Fruit fly (Drosophila melanogaster) whole organism, wandering third instar larva: ENCODE results near the gene RpS13.
A peak's percentile ranks its signal among the peaks of the same experiment; 100 is the strongest.

ENCODE experiments used
- Abd-B ChIP-seq: fragments of >200 bp; optimal IDR thresholded peaks from 2 replicates; lab custom pipeline; 2017; ENCODE audit warnings: missing biosample characterization, missing genetic modification characterization
- CG32264 ChIP-seq: fragments of 200-800 bp; sonication (Bioruptor generic); optimal IDR thresholded peaks from 2 replicates; lab custom pipeline; 2016; ENCODE audit warnings: missing biosample characterization, missing genetic modification characterization
- CG9705 ChIP-seq: fragments of 200-800 bp; sonication (Bioruptor generic); optimal IDR thresholded peaks from 2 replicates; lab custom pipeline; 2018; ENCODE audit warnings: missing biosample characterization, mild to moderate bottlenecking, missing genetic modification characterization
- CrebA ChIP-seq: fragments of 200-800 bp; sonication (Bioruptor generic); optimal IDR thresholded peaks from 2 replicates; lab custom pipeline; 2016; ENCODE audit warnings: missing biosample characterization, mild to moderate bottlenecking, missing genetic modification characterization, borderline replicate concordance
- Dfd ChIP-seq: fragments of >200 bp; optimal IDR thresholded peaks from 2 replicates; lab custom pipeline; 2017; ENCODE audit warnings: missing biosample characterization, missing genetic modification characterization
- Dif ChIP-seq: fragments of 200-275, 200-300 bp; sonication (Bioruptor generic); optimal IDR thresholded peaks from 2 replicates; lab custom pipeline; 2018; ENCODE audit warnings: missing biosample characterization, missing genetic modification characterization; ENCODE audit not compliant: partially characterized antibody
- GATAd ChIP-seq: sonication (Bioruptor generic); optimal IDR thresholded peaks from 2 replicates; lab custom pipeline; 2016; ENCODE audit warnings: missing biosample characterization, missing genetic modification characterization
- HLH106 ChIP-seq: fragments of 200-800 bp; optimal IDR thresholded peaks from 3 replicates; lab custom pipeline; 2019; ENCODE audit warnings: missing biosample characterization, mild to moderate bottlenecking, missing genetic modification characterization, moderate library complexity
- Hnf4 ChIP-seq: fragments of 200-800 bp; sonication (Bioruptor generic); optimal IDR thresholded peaks from 2 replicates; lab custom pipeline; 2016; ENCODE audit warnings: missing biosample characterization, mild to moderate bottlenecking, missing genetic modification characterization
- Hr78 ChIP-seq: fragments of >200 bp; optimal IDR thresholded peaks from 2 replicates; lab custom pipeline; 2017; ENCODE audit warnings: missing biosample characterization, missing genetic modification characterization
- Hr83 ChIP-seq: fragments of 200-300 bp; sonication (Bioruptor generic); optimal IDR thresholded peaks from 2 replicates; lab custom pipeline; 2016; ENCODE audit warnings: missing biosample characterization, mild to moderate bottlenecking, missing genetic modification characterization, moderate library complexity; ENCODE audit not compliant: poor library complexity, severe bottlenecking
- Jra ChIP-seq: sonication (Bioruptor generic); optimal IDR thresholded peaks from 2 replicates; lab custom pipeline; 2016; ENCODE audit warnings: missing biosample characterization, missing genetic modification characterization
- Mio ChIP-seq: sonication (Bioruptor generic); optimal IDR thresholded peaks from 2 replicates; lab custom pipeline; 2016; ENCODE audit warnings: missing biosample characterization, missing genetic modification characterization
- Myc ChIP-seq: fragments of >200 bp; optimal IDR thresholded peaks from 2 replicates; lab custom pipeline; 2017
- N ChIP-seq: fragments of >200 bp; optimal IDR thresholded peaks from 2 replicates; lab custom pipeline; 2018; ENCODE audit warnings: missing biosample characterization, missing external identifiers, missing genetic modification characterization
- OdsH ChIP-seq: fragments of 200-800 bp; sonication (Bioruptor generic); optimal IDR thresholded peaks from 2 replicates; lab custom pipeline; 2016; ENCODE audit warnings: missing biosample characterization, mild to moderate bottlenecking, missing genetic modification characterization
- Rel ChIP-seq, 2 experiments: fragments of 200-800 bp; sonication (Bioruptor generic) in 1 of 2; optimal IDR thresholded peaks; 2 replicates in 1 of 2; 3 replicates in 1 of 2; lab custom pipeline; 2016 to 2019; ENCODE audit warnings: mild to moderate bottlenecking in 2 of 2, missing biosample characterization in 2 of 2, missing genetic modification characterization in 2 of 2, moderate library complexity in 1 of 2
- Sp1 ChIP-seq: fragments of 200-800 bp; sonication (Bioruptor generic); optimal IDR thresholded peaks from 3 replicates; lab custom pipeline; 2019; ENCODE audit warnings: missing biosample characterization, mild to moderate bottlenecking, missing genetic modification characterization, moderate library complexity
- Vsx2 ChIP-seq: fragments of 200-300, 225-300 bp; sonication (Bioruptor generic); optimal IDR thresholded peaks from 2 replicates; lab custom pipeline; 2018; ENCODE audit warnings: missing biosample characterization, missing genetic modification characterization; ENCODE audit not compliant: partially characterized antibody
- br ChIP-seq: fragments of 200-800 bp; sonication (Bioruptor generic); optimal IDR thresholded peaks from 2 replicates; lab custom pipeline; 2016; ENCODE audit warnings: missing biosample characterization, missing genetic modification characterization
- brk ChIP-seq: fragments of 200-800 bp; sonication (Bioruptor generic); optimal IDR thresholded peaks from 2 replicates; lab custom pipeline; 2016; ENCODE audit warnings: missing biosample characterization, mild to moderate bottlenecking, missing genetic modification characterization
- dl ChIP-seq, 2 experiments: fragments of 175-275, 200-275 bp in 1 of 2; fragments of 200-275 bp in 1 of 2; sonication (Bioruptor generic); optimal IDR thresholded peaks; lab custom pipeline; 2018; ENCODE audit warnings: mild to moderate bottlenecking in 2 of 2, missing biosample characterization in 2 of 2, missing genetic modification characterization in 2 of 2, moderate library complexity in 2 of 2; ENCODE audit not compliant: partially characterized antibody in 2 of 2, insufficient read depth in 1 of 2
- dmrt93B ChIP-seq: fragments of 200-800 bp; sonication (Bioruptor generic); optimal IDR thresholded peaks from 2 replicates; lab custom pipeline; 2018; ENCODE audit warnings: missing biosample characterization, mild to moderate bottlenecking, missing genetic modification characterization
- dsf ChIP-seq: sonication (Bioruptor generic); optimal IDR thresholded peaks from 2 replicates; lab custom pipeline; 2016; ENCODE audit warnings: missing biosample characterization, missing genetic modification characterization, borderline replicate concordance
- ey ChIP-seq: fragments of 200-800 bp; sonication (Bioruptor generic); optimal IDR thresholded peaks from 2 replicates; lab custom pipeline; 2016; ENCODE audit warnings: missing biosample characterization, missing genetic modification characterization
- foxo ChIP-seq, 2 experiments: fragments of 200-800 bp; sonication (Bioruptor generic); optimal IDR thresholded peaks; 2 replicates in 1 of 2; 3 replicates in 1 of 2; lab custom pipeline; 2016 to 2017; ENCODE audit warnings: missing biosample characterization in 2 of 2, missing genetic modification characterization in 2 of 2
- fru ChIP-seq: fragments of 200-800 bp; sonication (Bioruptor generic); optimal IDR thresholded peaks from 3 replicates; lab custom pipeline; 2016; ENCODE audit warnings: missing biosample characterization, mild to moderate bottlenecking, missing genetic modification characterization
- h ChIP-seq: fragments of 200-800 bp; sonication (Bioruptor generic); optimal IDR thresholded peaks from 3 replicates; lab custom pipeline; 2016; ENCODE audit warnings: missing biosample characterization, mild to moderate bottlenecking, missing genetic modification characterization
- jim ChIP-seq: fragments of 175-275, 200-325 bp; sonication (Bioruptor generic); optimal IDR thresholded peaks from 2 replicates; lab custom pipeline; 2016; ENCODE audit warnings: missing biosample characterization, mild to moderate bottlenecking, missing genetic modification characterization
- lola ChIP-seq: fragments of >200 bp; optimal IDR thresholded peaks from 2 replicates; lab custom pipeline; 2017; ENCODE audit warnings: missing biosample characterization, missing genetic modification characterization
- pan ChIP-seq: fragments of >200 bp; optimal IDR thresholded peaks from 2 replicates; lab custom pipeline; 2017
- psq ChIP-seq: fragments of 200-800 bp; sonication (Bioruptor generic); optimal IDR thresholded peaks from 3 replicates; lab custom pipeline; 2017; ENCODE audit warnings: missing biosample characterization, mild to moderate bottlenecking, missing genetic modification characterization, moderate library complexity
- rgr ChIP-seq: fragments of 200-800 bp; sonication (Bioruptor generic); optimal IDR thresholded peaks from 3 replicates; lab custom pipeline; 2016; ENCODE audit warnings: missing biosample characterization, mild to moderate bottlenecking, missing genetic modification characterization
- sage ChIP-seq: fragments of 200-800 bp; sonication (Bioruptor generic); optimal IDR thresholded peaks from 2 replicates; lab custom pipeline; 2016; ENCODE audit warnings: missing biosample characterization, mild to moderate bottlenecking, missing genetic modification characterization
- sv ChIP-seq: fragments of 200-800 bp; sonication (Bioruptor generic); optimal IDR thresholded peaks from 3 replicates; lab custom pipeline; 2016; ENCODE audit warnings: missing biosample characterization, missing genetic modification characterization
- tai ChIP-seq: sonication (Bioruptor generic); optimal IDR thresholded peaks from 2 replicates; lab custom pipeline; 2016; ENCODE audit warnings: missing biosample characterization, missing genetic modification characterization
- usp ChIP-seq: fragments of >200 bp; optimal IDR thresholded peaks from 2 replicates; lab custom pipeline; 2017; ENCODE audit warnings: missing biosample characterization, missing genetic modification characterization
- woc ChIP-seq: sonication (Bioruptor generic); optimal IDR thresholded peaks from 2 replicates; lab custom pipeline; 2016; ENCODE audit warnings: missing biosample characterization, mild to moderate bottlenecking, missing genetic modification characterization

The RpS13 gene

DNA sequence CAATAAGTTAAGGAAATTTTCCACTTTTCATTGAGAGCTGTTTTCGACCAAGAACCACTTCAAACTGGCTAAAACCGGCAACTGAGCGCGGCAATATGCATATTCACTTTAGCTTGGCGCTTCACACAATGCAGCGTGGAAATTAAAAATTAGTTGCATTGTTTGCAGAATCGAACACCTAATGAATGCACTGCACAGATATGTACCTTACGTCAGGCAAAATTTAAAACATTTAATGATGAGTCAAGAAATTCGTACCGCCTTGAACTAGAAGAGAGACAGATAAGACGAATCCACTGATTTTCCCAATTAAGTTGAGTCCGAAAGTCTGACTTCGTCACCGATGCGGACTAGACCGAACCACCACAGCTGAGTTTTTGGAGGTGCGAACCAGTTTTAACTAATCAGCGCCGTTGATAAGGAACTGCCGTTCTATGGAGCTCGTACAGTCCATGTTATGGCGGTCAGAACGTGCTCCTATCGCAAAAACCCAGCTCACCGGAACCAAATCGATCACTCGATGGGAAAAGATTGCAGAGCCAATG is 36.6 kb downstream of the RpS13 start:
- TF ChIP-seq Sp1 (GFP tag; lab: Kevin White, UChicago) (no peak), GATAd (GFP tag; lab: Kevin White, UChicago) (no peak), CG9705 (GFP tag; lab: Kevin White, UChicago) (no peak), psq (GFP tag; lab: Kevin White, UChicago) (no peak), HLH106 (tag; lab: Kevin White, UChicago) (no peak), dmrt93B (GFP tag; lab: Kevin White, UChicago) (no peak), CrebA (GFP tag; lab: Kevin White, UChicago) (no peak), brk (no peak), Mio (GFP tag; lab: Kevin White, UChicago) (no peak)

DNA sequence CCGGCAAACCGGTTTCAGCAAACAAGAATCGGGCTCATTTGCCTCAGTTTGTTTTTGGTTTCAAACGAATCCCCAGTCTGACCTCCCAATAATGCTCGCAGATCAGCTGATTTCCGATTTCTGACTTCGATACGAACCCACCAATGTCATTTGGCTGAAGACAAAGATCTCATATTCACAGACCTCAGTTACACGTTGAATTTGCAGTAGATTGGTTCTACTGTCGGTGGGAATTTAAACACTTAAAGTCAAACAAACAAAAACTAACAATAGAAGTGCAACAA is 37.2 kb downstream of the RpS13 start, which contains the start of gene CG14275:
Gene CG14275 (plus strand): TSS at position 185 of the 284 bp plus-strand sequence.
- TF ChIP-seq Hnf4 (GFP tag; lab: Kevin White, UChicago): no peak
- TF ChIP-seq CG32264: no peak
- TF ChIP-seq Vsx2 (GFP tag; lab: Kevin White, UChicago): no peak
- TF ChIP-seq OdsH (GFP tag; lab: Kevin White, UChicago): no peak
- no peak for TF ChIP-seq tai
- no peak for TF ChIP-seq Mio (GFP tag; lab: Kevin White, UChicago)
- TF ChIP-seq pan: no peak
- no peak for TF ChIP-seq N
- TF ChIP-seq h: no peak
- no peak for TF ChIP-seq ey (GFP tag; lab: Kevin White, UChicago)
- no peak for TF ChIP-seq Rel (GFP tag; optimal IDR thresholded peaks at IDR 0.05; lab: Kevin White, UChicago)
- TF ChIP-seq Rel (tag; optimal IDR thresholded peaks at IDR 0.05; lab: Kevin White, UChicago): no peak
- TF ChIP-seq HLH106 (tag; lab: Kevin White, UChicago): no peak
- no peak for TF ChIP-seq Myc (lab: Kevin White, UChicago)
- no peak for TF ChIP-seq Jra
- no peak for TF ChIP-seq sv
- no peak for TF ChIP-seq sage (GFP tag; lab: Kevin White, UChicago)
- no peak for TF ChIP-seq dmrt93B (GFP tag; lab: Kevin White, UChicago)
- TF ChIP-seq Dfd (GFP tag; lab: Kevin White, UChicago): no peak
- TF ChIP-seq Abd-B (GFP tag; lab: Kevin White, UChicago): no peak
- no peak for TF ChIP-seq Sp1 (GFP tag; lab: Kevin White, UChicago)

DNA sequence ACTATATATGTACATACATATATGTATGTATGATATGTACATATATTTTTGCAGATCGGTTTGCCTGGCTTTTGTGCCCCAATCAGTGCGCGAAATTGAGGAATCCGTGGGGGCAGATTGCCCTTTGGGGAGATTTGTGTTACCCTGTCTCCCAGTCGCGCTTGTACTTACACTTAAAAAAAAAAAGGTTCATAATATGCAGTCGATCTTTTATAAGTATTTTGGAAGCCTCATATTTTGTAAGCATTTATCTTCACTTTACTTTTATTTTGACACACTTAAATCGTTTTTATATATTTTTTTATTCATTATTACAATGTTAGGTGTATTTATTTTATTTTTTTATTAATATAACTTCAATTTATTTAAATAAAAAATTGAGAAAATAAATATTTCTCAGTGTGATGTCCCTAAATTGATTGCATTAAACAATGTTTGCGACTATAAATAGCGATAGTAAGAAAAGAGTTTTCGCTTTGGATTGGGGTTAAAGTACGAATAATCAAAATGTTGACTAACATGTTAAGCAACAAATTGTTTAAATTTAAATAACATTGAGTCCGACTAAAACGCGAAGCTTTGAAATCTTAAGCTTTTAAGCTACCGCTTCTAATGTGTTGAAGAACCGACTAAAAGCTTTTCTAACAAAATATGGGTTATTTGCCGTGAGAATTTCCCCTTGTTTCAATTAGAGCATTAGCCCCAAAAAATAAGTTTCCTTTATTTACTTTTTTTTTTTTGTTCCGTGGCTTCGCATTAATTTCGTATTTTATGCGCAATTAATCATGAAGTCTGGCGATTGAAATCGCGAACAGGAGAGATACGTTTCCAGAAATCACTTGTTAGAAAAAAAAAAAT is 37.8 kb downstream of the RpS13 start:
- TF ChIP-seq CG32264: no peak
- TF ChIP-seq pan: no peak
- no peak for TF ChIP-seq jim (GFP tag; lab: Kevin White, UChicago)
- TF ChIP-seq Myc (lab: Kevin White, UChicago): peak; percentile 58
- TF ChIP-seq GATAd (GFP tag; lab: Kevin White, UChicago): no peak
- TF ChIP-seq sage (GFP tag; lab: Kevin White, UChicago): no peak
- TF ChIP-seq Abd-B (GFP tag; lab: Kevin White, UChicago): no peak
- TF ChIP-seq Rel (GFP tag; optimal IDR thresholded peaks at IDR 0.05; lab: Kevin White, UChicago): no peak
- TF ChIP-seq Rel (tag; optimal IDR thresholded peaks at IDR 0.05; lab: Kevin White, UChicago): no peak
- peak; percentile 46 for TF ChIP-seq OdsH (GFP tag; lab: Kevin White, UChicago)
- TF ChIP-seq woc (GFP tag; lab: Kevin White, UChicago): no peak
- TF ChIP-seq lola (GFP tag; lab: Kevin White, UChicago): no peak
- no peak for TF ChIP-seq N
- peak; percentile 71 for TF ChIP-seq Sp1 (GFP tag; lab: Kevin White, UChicago)
- no peak for TF ChIP-seq tai
- no peak for TF ChIP-seq Hr78 (GFP tag; lab: Kevin White, UChicago)
- TF ChIP-seq foxo (GFP tag; optimal IDR thresholded peaks at IDR 0.05; lab: Kevin White, UChicago): peak in 1 of 2 experiments; percentile 55
- no peak for TF ChIP-seq dl (GFP tag; optimal IDR thresholded peaks at IDR 0.05; lab: Kevin White, UChicago; ENCODE audit: insufficient read depth in 1 of 2, partially characterized antibody in 2 of 2)
- TF ChIP-seq dmrt93B (GFP tag; lab: Kevin White, UChicago): no peak
- TF ChIP-seq Mio (GFP tag; lab: Kevin White, UChicago): no peak
- TF ChIP-seq rgr (GFP tag; lab: Kevin White, UChicago): peak; percentile 47
- peak; percentile 50 for TF ChIP-seq psq (GFP tag; lab: Kevin White, UChicago)
- no peak for TF ChIP-seq Jra
- peak; percentile 19 for TF ChIP-seq fru (GFP tag; lab: Kevin White, UChicago)
- TF ChIP-seq usp (GFP tag; lab: Kevin White, UChicago): no peak
- no peak for TF ChIP-seq CG9705 (GFP tag; lab: Kevin White, UChicago)
- no peak for TF ChIP-seq ey (GFP tag; lab: Kevin White, UChicago)
- TF ChIP-seq sv: no peak
- TF ChIP-seq HLH106 (tag; lab: Kevin White, UChicago): peak; percentile 42
- TF ChIP-seq Hr83: no peak
- TF ChIP-seq CrebA (GFP tag; lab: Kevin White, UChicago): peak; percentile 39
- TF ChIP-seq Hnf4 (GFP tag; lab: Kevin White, UChicago): no peak
- no peak for TF ChIP-seq brk
- peak; percentile 7 for TF ChIP-seq h
- peak; percentile 14 for TF ChIP-seq br (GFP tag; lab: Kevin White, UChicago)
- no peak for TF ChIP-seq dsf (GFP tag; lab: Kevin White, UChicago)
- TF ChIP-seq Dif (GFP tag; lab: Kevin White, UChicago): no peak
- no peak for TF ChIP-seq Dfd (GFP tag; lab: Kevin White, UChicago)
- TF ChIP-seq Vsx2 (GFP tag; lab: Kevin White, UChicago): no peak
